Worm (Caenorhabditis elegans): Measurements from ENCODE around the gene sri-51.

DNA sequence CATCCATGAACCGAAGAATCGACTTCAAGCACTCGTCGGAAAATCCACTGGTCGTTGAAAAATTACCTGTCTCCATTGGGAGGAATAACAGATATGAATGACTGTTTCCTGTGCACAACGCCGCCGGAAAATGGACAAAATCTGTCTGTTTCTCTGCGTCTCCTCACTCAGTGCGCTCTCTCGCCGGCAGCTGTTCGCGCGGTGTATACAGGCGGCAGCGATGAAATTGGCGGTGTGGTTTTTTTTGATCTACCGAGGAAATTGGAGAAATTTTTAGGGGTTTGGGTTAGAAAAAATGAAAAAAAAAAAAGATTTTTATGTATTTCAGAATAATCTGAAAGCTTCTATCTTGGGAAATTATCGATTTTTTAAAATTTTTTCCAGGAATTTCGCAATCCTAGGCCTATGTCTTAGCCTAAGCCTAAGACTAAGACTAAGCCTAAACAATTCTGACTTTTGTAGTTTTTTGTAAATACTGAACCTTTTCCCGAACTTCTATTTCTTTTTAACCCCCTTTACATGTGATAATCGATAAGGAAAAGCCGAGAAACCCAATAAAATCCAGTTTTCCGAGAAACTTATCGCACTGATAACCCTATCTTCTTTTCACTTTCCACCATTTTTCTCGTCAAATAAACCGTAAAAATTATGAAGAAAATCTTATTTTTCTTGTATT, 49.3 kb upstream of the sri-51 start, which contains the start of the genes fbxc-50 and C17F4.2:
- TF ChIP-seq him-1 (tag; optimal IDR thresholded peaks at IDR 0.05): no peak
- TF ChIP-seq dao-5 (tag; optimal IDR thresholded peaks at IDR 0.05): no peak
- TF ChIP-seq W03F9.2 (tag; optimal IDR thresholded peaks at IDR 0.05): no peak
